Fruit fly (Drosophila melanogaster) Kc167 (cell line): Measurements from ENCODE around the gene RPA3.

ENCODE experiments used
- Myc ChIP-seq: fragments of >200 bp; optimal IDR thresholded peaks from 2 replicates; lab custom pipeline; 2017; ENCODE audit warnings: missing external identifiers
- Sin3A ChIP-seq: fragments of >200 bp; optimal IDR thresholded peaks from 2 replicates; lab custom pipeline; 2018; ENCODE audit warnings: missing external identifiers
- h ChIP-seq: fragments of >200 bp; optimal IDR thresholded peaks from 3 replicates; lab custom pipeline; 2018; ENCODE audit warnings: missing external identifiers
- insv ChIP-seq: fragments of >200 bp; optimal IDR thresholded peaks from 3 replicates; lab custom pipeline; 2018; ENCODE audit warnings: missing external identifiers
- psq ChIP-seq: fragments of >200 bp; optimal IDR thresholded peaks from 2 replicates; lab custom pipeline; 2017; ENCODE audit warnings: missing external identifiers
- ttk ChIP-seq: sonication (Bioruptor generic); optimal IDR thresholded peaks from 2 replicates; lab custom pipeline; 2017; ENCODE audit warnings: missing external identifiers

Gene RPA3

dm6 chrX:11615652-11616495 is at the start of gene RPA3, which contains the start of gene Met:
Gene RPA3 (minus strand): TSS chrX:11615840.
Gene Met (plus strand): TSS chrX:11616124.
- TF ChIP-seq ttk (lab: Kevin White, UChicago): no peak
- no peak for TF ChIP-seq h (lab: Kevin White, UChicago)
- no peak for TF ChIP-seq Myc
- TF ChIP-seq insv (lab: Kevin White, UChicago): no peak
- no peak for TF ChIP-seq Sin3A (lab: Kevin White, UChicago)
- TF ChIP-seq psq: no peak

- TF ChIP-seq Myc: no peak
- no peak for TF ChIP-seq ttk (lab: Kevin White, UChicago)
- TF ChIP-seq Sin3A (lab: Kevin White, UChicago): no peak
- no peak for TF ChIP-seq psq
Observed at dm6 chrX:11664058-11664457, 48.4 kb upstream of the RPA3 start.

dm6 chrX:11660476-11660875 is 44.8 kb upstream of the RPA3 start:
- TF ChIP-seq Myc (no peak), Sin3A (lab: Kevin White, UChicago) (no peak), h (lab: Kevin White, UChicago) (no peak), psq (no peak), ttk (lab: Kevin White, UChicago) (no peak), insv (lab: Kevin White, UChicago) (no peak)

dm6 chrX:11659634-11660033 is 44.0 kb upstream of the RPA3 start:
- no peak for TF ChIP-seq Sin3A (lab: Kevin White, UChicago)

- TF ChIP-seq Myc (no peak), h (lab: Kevin White, UChicago) (no peak)
Observed at dm6 chrX:11659080-11659479, 43.4 kb upstream of the RPA3 start.

- TF ChIP-seq Myc (no peak), Sin3A (lab: Kevin White, UChicago) (no peak), psq (no peak), ttk (lab: Kevin White, UChicago) (no peak), insv (lab: Kevin White, UChicago) (no peak), h (lab: Kevin White, UChicago) (no peak)
Observed at dm6 chrX:11658181-11658842, 42.7 kb upstream of the RPA3 start.

- TF ChIP-seq psq: no peak
Observed at dm6 chrX:11657140-11657539, 41.5 kb upstream of the RPA3 start.

dm6 chrX:11652991-11653390 is 37.4 kb upstream of the RPA3 start:
- TF ChIP-seq insv (lab: Kevin White, UChicago): no peak
- TF ChIP-seq Sin3A (lab: Kevin White, UChicago): no peak
- TF ChIP-seq psq: no peak
- TF ChIP-seq ttk (lab: Kevin White, UChicago): no peak
- TF ChIP-seq h (lab: Kevin White, UChicago): no peak
- no peak for TF ChIP-seq Myc

- no peak for TF ChIP-seq Myc
- no peak for TF ChIP-seq h (lab: Kevin White, UChicago)
- TF ChIP-seq insv (lab: Kevin White, UChicago): no peak
- no peak for TF ChIP-seq ttk (lab: Kevin White, UChicago)
- no peak for TF ChIP-seq psq
- TF ChIP-seq Sin3A (lab: Kevin White, UChicago): no peak
Observed at dm6 chrX:11651420-11651819, 35.8 kb upstream of the RPA3 start.

dm6 chrX:11644530-11645080 is 29.0 kb upstream of the RPA3 start:
- no peak for TF ChIP-seq psq
- no peak for TF ChIP-seq Myc
- TF ChIP-seq Sin3A (lab: Kevin White, UChicago): no peak
- no peak for TF ChIP-seq insv (lab: Kevin White, UChicago)

- TF ChIP-seq h (lab: Kevin White, UChicago) (no peak), insv (lab: Kevin White, UChicago) (no peak), Myc (no peak), ttk (lab: Kevin White, UChicago) (no peak), psq (no peak), Sin3A (lab: Kevin White, UChicago) (no peak)
Observed at dm6 chrX:11643227-11643626, 27.6 kb upstream of the RPA3 start.

dm6 chrX:11640477-11640876 is 24.8 kb upstream of the RPA3 start:
- TF ChIP-seq Sin3A (lab: Kevin White, UChicago) (no peak), psq (no peak), h (lab: Kevin White, UChicago) (no peak), insv (lab: Kevin White, UChicago) (no peak), Myc (no peak), ttk (lab: Kevin White, UChicago) (no peak)

- no peak for TF ChIP-seq Myc
- TF ChIP-seq ttk (lab: Kevin White, UChicago): no peak
- TF ChIP-seq h (lab: Kevin White, UChicago): no peak
- no peak for TF ChIP-seq psq
- TF ChIP-seq Sin3A (lab: Kevin White, UChicago): no peak
- no peak for TF ChIP-seq insv (lab: Kevin White, UChicago)
Observed at dm6 chrX:11631704-11632103, 16.1 kb upstream of the RPA3 start.
